Worm (Caenorhabditis elegans) whole organism, L4 larva: ENCODE data around the gene C16A3.6.

Source experiments
- Y48G9A.11 ChIP-seq: fragments of 200-800 bp; sonication (Bioruptor generic); IDR thresholded peaks from 2 replicates; pipeline ENCODE4 v1.3.6; 2022; ENCODE audit warnings: missing genetic modification reagents, missing genetic modification characterization, missing compliant biosample characterization
- daf-16 ChIP-seq, 3 experiments: sonication (generic microtip); optimal IDR thresholded peaks; 2 replicates each; lab custom pipeline; 2016 to 2017; ENCODE audit warnings: missing genetic modification characterization in 3 of 3, missing genetic modification reagents in 3 of 3, mild to moderate bottlenecking in 2 of 3, missing compliant biosample characterization in 2 of 3, missing biosample characterization in 1 of 3, moderate library complexity in 1 of 3
- lir-3 ChIP-seq: sonication (generic microtip); optimal IDR thresholded peaks from 2 replicates; lab custom pipeline; 2016; ENCODE audit warnings: mild to moderate bottlenecking, missing genetic modification characterization, missing compliant biosample characterization
- zfp-2 ChIP-seq: sonication (generic microtip); optimal IDR thresholded peaks from 2 replicates; lab custom pipeline; 2016; ENCODE audit warnings: mild to moderate bottlenecking, missing genetic modification characterization, missing compliant biosample characterization

- TF ChIP-seq zfp-2 (tag; lab: Kevin White, UChicago) (no peak), daf-16 (GFP tag; optimal IDR thresholded peaks at IDR 0.05; lab: Kevin White, UChicago) (no peak), daf-16 (tag; optimal IDR thresholded peaks at IDR 0.05; lab: Kevin White, UChicago) (no peak), lir-3 (tag; lab: Kevin White, UChicago) (no peak), Y48G9A.11 (GFP tag; lab: Robert Waterston, UW) (no peak)
Observed at ce11 chrIII:6348578-6348977, 30.4 kb upstream of the C16A3.6 start.
